Worm (Caenorhabditis elegans): ENCODE data around the gene gad-2.

DNA sequence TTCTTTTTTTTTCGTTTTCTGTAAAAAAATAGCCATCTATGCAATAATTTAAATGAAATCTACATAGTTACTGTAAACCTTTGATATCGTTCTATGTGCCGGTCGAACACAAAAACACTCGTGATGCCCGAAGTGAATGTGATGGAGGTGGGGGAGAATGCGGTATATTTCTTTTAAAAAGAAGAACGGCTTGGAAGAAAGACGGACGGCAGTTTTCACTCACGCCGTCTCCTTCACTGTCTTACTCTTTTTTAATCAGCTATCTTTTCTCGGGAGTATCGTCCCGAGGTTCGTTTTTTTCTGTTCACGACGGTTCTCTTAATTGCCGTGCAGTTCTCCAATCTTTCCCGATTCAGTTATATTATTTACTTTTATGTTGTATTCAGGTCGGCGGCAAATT lies 5.3 kb downstream of the gad-2 start, which contains the start of gene C10A4.10:
- TF ChIP-seq ZK546.5 (tag; optimal IDR thresholded peaks at IDR 0.05) (no peak), elt-1 (tag; optimal IDR thresholded peaks at IDR 0.05) (no peak), pha-4 (tag; optimal IDR thresholded peaks at IDR 0.05) (no peak), nhr-77 (tag; optimal IDR thresholded peaks at IDR 0.05) (no peak), ztf-11 (tag; optimal IDR thresholded peaks at IDR 0.05) (no peak), nhr-237 (tag; optimal IDR thresholded peaks at IDR 0.05) (no peak), unc-62 (GFP tag; optimal IDR thresholded peaks at IDR 0.05) (no peak), nhr-11 (tag; optimal IDR thresholded peaks at IDR 0.05) (no peak), elt-3 (tag; optimal IDR thresholded peaks at IDR 0.05) (no peak), ceh-9 (tag; optimal IDR thresholded peaks at IDR 0.05) (no peak), daf-12 (tag; optimal IDR thresholded peaks at IDR 0.05) (no peak), nhr-12 (tag; optimal IDR thresholded peaks at IDR 0.05) (no peak)

Data from whole organism, L3 larva.